Fruit fly (Drosophila melanogaster): Measurements from ENCODE around the gene CG6885.

The CG6885 gene

DNA sequence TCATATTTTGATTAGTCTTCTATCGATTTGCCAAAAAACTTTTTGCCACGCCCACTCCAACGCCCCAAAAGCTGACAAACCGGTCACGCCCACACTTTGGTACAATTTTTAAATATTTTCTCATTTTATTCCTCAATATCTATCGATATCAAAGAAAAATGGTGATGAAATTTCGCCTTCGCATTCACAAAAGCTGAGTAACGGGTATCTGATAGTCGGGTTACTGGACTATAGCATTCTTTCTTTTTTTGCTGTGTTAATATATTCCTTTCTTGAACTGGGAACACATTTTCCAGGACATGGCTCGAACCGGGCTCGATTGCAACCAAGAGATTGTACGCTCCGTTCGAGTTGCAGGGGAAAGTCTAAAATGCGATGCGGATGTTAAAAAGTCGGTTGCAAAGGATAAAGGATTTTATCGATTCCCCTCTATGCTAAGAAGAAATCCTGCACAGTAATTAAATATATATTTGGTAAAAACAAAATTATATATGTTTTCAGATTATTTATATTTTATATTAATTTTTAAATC is 1.3 kb upstream of the CG6885 start (continued):
- TF ChIP-seq CG5180 (GFP tag; optimal IDR thresholded peaks at IDR 0.05) (peak; percentile 96), hb (GFP tag; IDR thresholded peaks at IDR 0.05; ENCODE audit: partially characterized antibody) (peak; percentile 66; the same call in 2 of the 3 replicates), gcm (GFP tag; optimal IDR thresholded peaks at IDR 0.05) (no peak), CG11247 (GFP tag; IDR thresholded peaks at IDR 0.05) (no peak), CG16813 (GFP tag; IDR thresholded peaks at IDR 0.05; ENCODE audit: partially characterized antibody) (peak; percentile 75), D19B (GFP tag; optimal IDR thresholded peaks at IDR 0.05) (peak; percentile 59), amos (GFP tag; IDR thresholded peaks at IDR 0.05; ENCODE audit: partially characterized antibody) (peak; percentile 30; the same call in 1 of the 2 replicates), chinmo (GFP tag; IDR thresholded peaks at IDR 0.05; ENCODE audit: partially characterized antibody) (0 out of 4 replicates have a peak, but pooled peaks have one; percentile 11)

- peak; percentile 15 for TF ChIP-seq Ets65A (GFP tag)
- TF ChIP-seq HLHmδ (GFP tag; optimal IDR thresholded peaks at IDR 0.05) = no peak
- TF ChIP-seq exex (tag; optimal IDR thresholded peaks at IDR 0.05) = peak; percentile 4
- no peak for TF ChIP-seq schlank (tag; optimal IDR thresholded peaks at IDR 0.05)
- TF ChIP-seq p53 (GFP tag; optimal IDR thresholded peaks at IDR 0.05) = no peak
- no peak for TF ChIP-seq kay (GFP tag; optimal IDR thresholded peaks at IDR 0.05)
- no peak for TF ChIP-seq CG13624 (GFP tag; optimal IDR thresholded peaks at IDR 0.05)
- TF ChIP-seq zfh2 (GFP tag; optimal IDR thresholded peaks at IDR 0.05) = no peak
- peak; percentile 36; the same call in 1 of the 2 replicates for TF ChIP-seq CG13287 (GFP tag; IDR thresholded peaks at IDR 0.05; ENCODE audit: partially characterized antibody)
- TF ChIP-seq CG31441 (GFP tag; IDR thresholded peaks at IDR 0.05) = peak; percentile 30; the same call in 1 of the 2 replicates
- TF ChIP-seq CG1603 (tag; optimal IDR thresholded peaks at IDR 0.05) = peak; percentile 50
- no peak for TF ChIP-seq Hey (tag; optimal IDR thresholded peaks at IDR 0.05)
- peak; percentile 70 for TF ChIP-seq amos (GFP tag; IDR thresholded peaks at IDR 0.05; ENCODE audit: partially characterized antibody)
- TF ChIP-seq Hmx (GFP tag; optimal IDR thresholded peaks at IDR 0.05) = no peak
- TF ChIP-seq ci (GFP tag; IDR thresholded peaks at IDR 0.05) = peak; percentile 35; the same call in 1 of the 3 replicates
- TF ChIP-seq CG3847 (GFP tag; IDR thresholded peaks at IDR 0.05) = 0 out of 2 replicates have a peak, but pooled peaks have one; percentile 5
- peak; percentile 2 for TF ChIP-seq Hsf (GFP tag; optimal IDR thresholded peaks at IDR 0.05)
- TF ChIP-seq Side (GFP tag; optimal IDR thresholded peaks at IDR 0.05) = no peak
- no peak for TF ChIP-seq cas (GFP tag; IDR thresholded peaks at IDR 0.05)
- TF ChIP-seq HLH4C (GFP tag; IDR thresholded peaks at IDR 0.05; ENCODE audit: partially characterized antibody) = 0 out of 3 replicates have a peak, but pooled peaks have one; percentile 36
- peak; percentile 18 for TF ChIP-seq HmgZ (tag; optimal IDR thresholded peaks at IDR 0.05)
- no peak for TF ChIP-seq Mrtf (GFP tag; IDR thresholded peaks at IDR 0.05)
- TF ChIP-seq CG2712 (tag; optimal IDR thresholded peaks at IDR 0.05) = peak; percentile 29
- TF ChIP-seq tgo (GFP tag; IDR thresholded peaks at IDR 0.05) = 0 out of 3 replicates have a peak, but pooled peaks have one; percentile 22
- TF ChIP-seq CG42726 (GFP tag; IDR thresholded peaks at IDR 0.05; ENCODE audit: partially characterized antibody) = peak; percentile 46
- TF ChIP-seq chm (GFP tag; IDR thresholded peaks at IDR 0.05) = peak; percentile 20; the same call in 1 of the 2 replicates
- peak; percentile 10 for TF ChIP-seq CG7839 (tag; optimal IDR thresholded peaks at IDR 0.05)
- TF ChIP-seq stwl (tag; optimal IDR thresholded peaks at IDR 0.05) = peak; percentile 73
- TF ChIP-seq Xrp1 (GFP tag; IDR thresholded peaks at IDR 0.05) = peak; percentile 17; the same call in 1 of the 2 replicates
- no peak for TF ChIP-seq CG16779 (GFP tag; IDR thresholded peaks at IDR 0.05)
- TF ChIP-seq B-H2 (GFP tag; optimal IDR thresholded peaks at IDR 0.05) = peak; percentile 34
- TF ChIP-seq nerfin-1 (tag; optimal IDR thresholded peaks at IDR 0.05) = no peak
- no peak for TF ChIP-seq hbn (GFP tag; IDR thresholded peaks at IDR 0.05; ENCODE audit: partially characterized antibody)
- no peak for TF ChIP-seq CG18764 (GFP tag; optimal IDR thresholded peaks at IDR 0.05)
- TF ChIP-seq vnd (GFP tag; IDR thresholded peaks at IDR 0.05; ENCODE audit: partially characterized antibody) = peak; percentile 60
- no peak for TF ChIP-seq ara (GFP tag; IDR thresholded peaks at IDR 0.05)
- TF ChIP-seq CG9817 (tag; optimal IDR thresholded peaks at IDR 0.05) = no peak
- no peak for TF ChIP-seq CG15601 (tag; optimal IDR thresholded peaks at IDR 0.05)
- TF ChIP-seq Adf1 (GFP tag; IDR thresholded peaks at IDR 0.05) = no peak
- peak; percentile 19; the same call in 1 of the 2 replicates for TF ChIP-seq sob (GFP tag; IDR thresholded peaks at IDR 0.05)
Measured at dm6 chr3L:18743679-18744078, 609 bp upstream of the CG6885 start.

Data from whole organism, embryonic.